Worm (Caenorhabditis elegans) whole organism, midembryonic: ENCODE data around the gene hpo-18.

Experiments used
- cog-1 ChIP-seq: sonication (generic microtip); optimal IDR thresholded peaks from 2 replicates; lab custom pipeline; 2016; ENCODE audit warnings: missing genetic modification characterization, missing compliant biosample characterization
- ref-1 ChIP-seq: fragments of 200-800 bp; sonication (Bioruptor generic); conservative IDR thresholded peaks from 2 replicates; pipeline ENCODE4 v1.3.6; 2022; ENCODE audit warnings: missing genetic modification reagents, missing genetic modification characterization, missing compliant biosample characterization
- ztf-29 ChIP-seq: fragments of 200-800 bp; sonication (Bioruptor generic); IDR thresholded peaks from 2 replicates; pipeline ENCODE4 v1.3.6; 2022; ENCODE audit warnings: missing genetic modification reagents, missing genetic modification characterization, missing compliant biosample characterization

ce11 chrV:4298579-4298978, 47.6 kb downstream of the hpo-18 start, which contains the start of gene ZC132.11:
- TF ChIP-seq ref-1 (GFP tag; lab: Robert Waterston, UW) (no peak), cog-1 (tag; lab: Kevin White, UChicago) (no peak), ztf-29 (no peak)
